Fruit fly (Drosophila melanogaster) ovary, adult (tissue): ENCODE measurements around the gene form3.
A peak's percentile ranks its signal among the peaks of the same experiment; 100 is the strongest.

Experiments used
- CG17801 ChIP-seq: fragments of 200-800 bp; optimal IDR thresholded peaks from 2 replicates; lab custom pipeline; 2019; ENCODE audit warnings: missing biosample characterization, mild to moderate bottlenecking, missing genetic modification characterization, moderate library complexity; ENCODE audit not compliant: partially characterized antibody

The form3 gene

dm6 chr3L:7096530-7096929 is 1.9 kb downstream of the form3 start:
- TF ChIP-seq CG17801 (GFP tag; lab: Kevin White, UChicago) = no peak

dm6 chr3L:7103941-7104340 is 9.3 kb downstream of the form3 start:
- no peak for TF ChIP-seq CG17801 (GFP tag; lab: Kevin White, UChicago)

dm6 chr3L:7104485-7104884 is 9.9 kb downstream of the form3 start:
- no peak for TF ChIP-seq CG17801 (GFP tag; lab: Kevin White, UChicago)

- no peak for TF ChIP-seq CG17801 (GFP tag; lab: Kevin White, UChicago)
Observed at dm6 chr3L:7105693-7106092, 11.1 kb downstream of the form3 start.

- TF ChIP-seq CG17801 (GFP tag; lab: Kevin White, UChicago) = no peak
Observed at dm6 chr3L:7113010-7113409, 18.4 kb downstream of the form3 start.

- no peak for TF ChIP-seq CG17801 (GFP tag; lab: Kevin White, UChicago)
Observed at dm6 chr3L:7115944-7116343, 21.3 kb downstream of the form3 start.

dm6 chr3L:7122136-7122535 is 27.5 kb downstream of the form3 start:
- TF ChIP-seq CG17801 (GFP tag; lab: Kevin White, UChicago) = no peak

dm6 chr3L:7125289-7125955 is 30.8 kb downstream of the form3 start, which contains the start of the genes msl-3 and BBS1:
Gene msl-3 (minus strand): TSS chr3L:7125533.
Gene BBS1 (plus strand): TSS chr3L:7125905.
- TF ChIP-seq CG17801 (GFP tag; lab: Kevin White, UChicago) = no peak

dm6 chr3L:7128214-7129008 is 33.8 kb downstream of the form3 start, which contains the start of the genes Acbp4 and Acbp6:
Gene Acbp4 (minus strand): TSS chr3L:7128264.
Gene Acbp6 (plus strand): TSS chr3L:7128903.
- no peak for TF ChIP-seq CG17801 (GFP tag; lab: Kevin White, UChicago)

dm6 chr3L:7130574-7130973 is 36.0 kb downstream of the form3 start, which contains the start of gene Acbp3:
Gene Acbp3 (plus strand): TSS chr3L:7130874.
- no peak for TF ChIP-seq CG17801 (GFP tag; lab: Kevin White, UChicago)

dm6 chr3L:7131447-7131983 is 36.9 kb downstream of the form3 start, which contains the start of gene Acbp2:
Gene Acbp2 (plus strand): TSS chr3L:7131863.
- TF ChIP-seq CG17801 (GFP tag; lab: Kevin White, UChicago) = peak; percentile 21

dm6 chr3L:7132593-7132992 is 38.0 kb downstream of the form3 start:
- TF ChIP-seq CG17801 (GFP tag; lab: Kevin White, UChicago) = no peak

- peak; percentile 69 for TF ChIP-seq CG17801 (GFP tag; lab: Kevin White, UChicago)
Observed at dm6 chr3L:7133699-7134655, 39.4 kb downstream of the form3 start, which contains the start of gene melt. Gene melt (plus strand): TSS chr3L:7134516.

- TF ChIP-seq CG17801 (GFP tag; lab: Kevin White, UChicago) = peak; percentile 71
Observed at dm6 chr3L:7134818-7135217, 40.2 kb downstream of the form3 start.
